Worm (Caenorhabditis elegans): ENCODE results near the gene egl-19.

egl-19 gene

DNA sequence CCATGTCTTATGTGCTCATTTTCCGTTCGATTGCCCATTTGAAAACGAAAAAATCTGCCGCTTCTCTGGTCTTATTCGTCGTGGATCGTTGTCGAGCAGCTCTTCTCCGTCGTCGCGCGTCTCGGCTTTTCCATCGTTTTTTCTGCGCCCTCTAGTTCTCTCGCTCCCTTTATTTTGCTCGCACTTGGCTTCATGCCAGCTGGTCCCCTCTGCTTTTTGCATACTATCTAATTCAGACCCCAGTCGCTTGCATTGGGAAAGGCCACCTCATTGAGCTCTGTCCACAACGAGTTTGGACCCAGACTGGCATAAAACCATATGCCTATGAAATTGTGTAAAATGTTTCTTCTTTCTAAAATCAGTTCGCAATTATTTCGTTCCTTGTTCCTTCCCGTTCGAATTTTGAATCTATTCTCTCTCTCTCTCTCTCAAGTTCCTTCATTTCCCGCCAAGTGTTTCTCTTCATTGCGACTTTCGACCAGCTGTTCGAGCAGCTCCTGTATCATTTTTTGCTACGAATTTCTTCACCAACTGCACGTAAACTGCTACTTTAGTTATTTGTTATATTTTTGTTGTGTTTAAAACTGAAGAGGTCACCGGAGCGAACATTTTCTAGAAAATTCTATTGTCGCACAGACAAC lies 15.1 kb upstream of the egl-19 start (continued):
- no peak for TF ChIP-seq nhr-90 (tag; optimal IDR thresholded peaks at IDR 0.05; ENCODE audit: poor library complexity)
- no peak for TF ChIP-seq blmp-1 (tag; optimal IDR thresholded peaks at IDR 0.05)
- TF ChIP-seq dsc-1 (tag; optimal IDR thresholded peaks at IDR 0.05) = peak; percentile 37
- TF ChIP-seq lsy-2 (tag; optimal IDR thresholded peaks at IDR 0.05) = peak in 1 of 2 experiments; percentile 37
- no peak for TF ChIP-seq F16B12.6 (tag; optimal IDR thresholded peaks at IDR 0.05)
- TF ChIP-seq unc-62 (GFP tag; optimal IDR thresholded peaks at IDR 0.05) = no peak
- TF ChIP-seq skn-1 (tag; optimal IDR thresholded peaks at IDR 0.05) = peak; percentile 7
- TF ChIP-seq ama-1 (optimal IDR thresholded peaks at IDR 0.05) = no peak
- TF ChIP-seq ceh-63 (GFP tag; optimal IDR thresholded peaks at IDR 0.05) = no peak
- no peak for TF ChIP-seq pag-3 (tag; optimal IDR thresholded peaks at IDR 0.05; ENCODE audit: borderline replicate concordance, insufficient read depth)
- no peak for TF ChIP-seq alr-1 (tag; optimal IDR thresholded peaks at IDR 0.05; ENCODE audit: borderline replicate concordance)
- no peak for TF ChIP-seq ceh-8 (GFP tag; optimal IDR thresholded peaks at IDR 0.05)
- TF ChIP-seq tbx-2 (tag; optimal IDR thresholded peaks at IDR 0.05) = peak; percentile 22
- TF ChIP-seq unc-130 (tag; optimal IDR thresholded peaks at IDR 0.05) = peak; percentile 33
- TF ChIP-seq zag-1 (tag; optimal IDR thresholded peaks at IDR 0.05) = no peak
- no peak for TF ChIP-seq lin-35 (GFP tag; optimal IDR thresholded peaks at IDR 0.05)
- TF ChIP-seq efl-1 (optimal IDR thresholded peaks at IDR 0.05) = peak in 1 of 2 experiments; percentile 17
- no peak for TF ChIP-seq efl-1 (GFP tag; optimal IDR thresholded peaks at IDR 0.05 in 1 of 2)
- TF ChIP-seq isw-1 (GFP tag; IDR thresholded peaks at IDR 0.05) = no peak
- TF ChIP-seq aha-1 (tag; optimal IDR thresholded peaks at IDR 0.05) = no peak
- no peak for TF ChIP-seq jun-1 (tag; optimal IDR thresholded peaks at IDR 0.05)
- TF ChIP-seq swsn-7 (tag; optimal IDR thresholded peaks at IDR 0.05) = peak; percentile 41
- TF ChIP-seq lir-3 (tag; optimal IDR thresholded peaks at IDR 0.05; ENCODE audit: poor library complexity) = no peak
- TF ChIP-seq C34B4.2 (tag; optimal IDR thresholded peaks at IDR 0.05) = no peak
- TF ChIP-seq lin-15B (tag; optimal IDR thresholded peaks at IDR 0.05) = no peak
- no peak for TF ChIP-seq mab-9 (GFP tag; IDR thresholded peaks at IDR 0.05)
- TF ChIP-seq snpc-4 (tag; optimal IDR thresholded peaks at IDR 0.05) = no peak
- peak; percentile 75 for TF ChIP-seq lin-14 (GFP tag; optimal IDR thresholded peaks at IDR 0.05)
- no peak for TF ChIP-seq nhr-237 (tag; optimal IDR thresholded peaks at IDR 0.05)
- no peak for TF ChIP-seq mef-2 (tag; optimal IDR thresholded peaks at IDR 0.05)
- peak; percentile 39 for TF ChIP-seq snu-23 (GFP tag; optimal IDR thresholded peaks at IDR 0.05)
- TF ChIP-seq unc-86 (tag; optimal IDR thresholded peaks at IDR 0.05) = peak; percentile 47
- TF ChIP-seq xbp-1 (tag; optimal IDR thresholded peaks at IDR 0.05) = peak; percentile 30
- peak; percentile 41 for TF ChIP-seq nhr-47 (tag; optimal IDR thresholded peaks at IDR 0.05)
- TF ChIP-seq rnt-1 (tag; optimal IDR thresholded peaks at IDR 0.05) = peak; percentile 37
- peak; percentile 29 for TF ChIP-seq ztf-4 (tag; optimal IDR thresholded peaks at IDR 0.05)
- TF ChIP-seq nhr-12 (tag; optimal IDR thresholded peaks at IDR 0.05) = no peak
- TF ChIP-seq ceh-82 (tag; optimal IDR thresholded peaks at IDR 0.05) = peak; percentile 15 to 57 (median 28)
- TF ChIP-seq irx-1 (tag; optimal IDR thresholded peaks at IDR 0.05) = no peak
- no peak for TF ChIP-seq nhr-76 (tag; optimal IDR thresholded peaks at IDR 0.05)
- TF ChIP-seq nhr-71 (tag; optimal IDR thresholded peaks at IDR 0.05) = peak; percentile 65
- no peak for TF ChIP-seq aly-2 (tag; optimal IDR thresholded peaks at IDR 0.05)
- no peak for TF ChIP-seq pax-3 (tag; optimal IDR thresholded peaks at IDR 0.05)
- TF ChIP-seq ces-1 (GFP tag; optimal IDR thresholded peaks at IDR 0.05) = no peak
- TF ChIP-seq zip-4 (GFP tag; optimal IDR thresholded peaks at IDR 0.05) = no peak
- TF ChIP-seq nhr-77 (tag; optimal IDR thresholded peaks at IDR 0.05) = no peak
- TF ChIP-seq egl-27 (tag; optimal IDR thresholded peaks at IDR 0.05) = no peak
- TF ChIP-seq hpl-2 (GFP tag; optimal IDR thresholded peaks at IDR 0.05) = no peak
- no peak for TF ChIP-seq ceh-88 (GFP tag; IDR thresholded peaks at IDR 0.05)
- TF ChIP-seq sptf-1 (tag; optimal IDR thresholded peaks at IDR 0.05) = no peak
- no peak for TF ChIP-seq mep-1 (tag; optimal IDR thresholded peaks at IDR 0.05)
- TF ChIP-seq sox-4 (tag; optimal IDR thresholded peaks at IDR 0.05) = no peak
- TF ChIP-seq C04F5.9 (tag; optimal IDR thresholded peaks at IDR 0.05) = no peak

All from whole organism, L1 larva.